Worm (Caenorhabditis elegans): ENCODE data around the gene Y43F8B.25.

Gene Y43F8B.25

DNA sequence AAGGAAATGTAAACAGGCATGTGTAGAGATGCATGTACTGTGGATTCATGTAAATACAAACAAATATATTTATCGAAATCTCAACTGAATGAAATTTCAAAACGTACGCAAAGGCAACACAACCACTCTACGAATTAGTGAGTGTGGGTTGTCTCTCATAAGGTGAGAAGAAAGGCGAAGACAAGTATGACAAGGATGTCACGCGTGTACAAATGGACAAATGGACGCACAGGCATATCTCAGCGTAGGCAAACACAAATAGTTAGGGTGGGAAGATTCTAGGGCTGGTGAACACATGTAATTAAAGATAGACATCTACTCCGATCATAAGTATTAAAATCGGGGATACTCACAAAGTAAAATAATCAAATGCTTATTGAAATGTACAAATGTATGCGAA lies 34.6 kb upstream of the Y43F8B.25 start:
- TF ChIP-seq eyg-1 (tag; optimal IDR thresholded peaks at IDR 0.05): no peak
- TF ChIP-seq rnt-1 (tag; optimal IDR thresholded peaks at IDR 0.05): no peak
- no peak for TF ChIP-seq nhr-232 (tag; optimal IDR thresholded peaks at IDR 0.05)
- no peak for TF ChIP-seq mec-3 (tag; optimal IDR thresholded peaks at IDR 0.05; ENCODE audit: borderline replicate concordance)
- TF ChIP-seq ceh-18 (tag; optimal IDR thresholded peaks at IDR 0.05): no peak
- TF ChIP-seq ceh-14 (tag; optimal IDR thresholded peaks at IDR 0.05): no peak
- TF ChIP-seq ahr-1 (tag; optimal IDR thresholded peaks at IDR 0.05): no peak
- no peak for TF ChIP-seq pat-9 (tag; optimal IDR thresholded peaks at IDR 0.05)
- TF ChIP-seq fax-1 (tag; optimal IDR thresholded peaks at IDR 0.05): no peak
- TF ChIP-seq ceh-45 (GFP tag; IDR thresholded peaks at IDR 0.05): no peak

- no peak for TF ChIP-seq ceh-2 (tag; optimal IDR thresholded peaks at IDR 0.05)
Measured at ce11 chrV:19428936-19429335, 33.8 kb upstream of the Y43F8B.25 start.

DNA sequence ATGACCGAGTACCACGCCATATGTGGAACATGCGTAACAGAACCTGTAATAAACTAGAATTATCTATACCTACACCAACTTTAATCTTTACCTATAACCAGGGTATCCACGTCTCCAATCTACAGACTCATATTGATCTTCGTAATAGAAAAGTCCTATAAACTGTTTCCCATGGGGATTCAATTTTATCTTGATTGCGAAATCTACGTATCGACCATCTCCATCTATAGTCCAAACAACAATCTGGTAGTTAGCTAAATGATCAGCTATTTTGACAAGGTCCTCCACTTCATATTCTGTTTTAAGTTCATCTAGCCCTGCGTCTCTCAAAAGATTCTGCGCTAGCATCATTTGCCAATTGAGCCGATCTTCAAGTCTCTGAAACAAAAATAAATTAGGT lies 33.1 kb upstream of the Y43F8B.25 start:
- TF ChIP-seq rnt-1 (tag; optimal IDR thresholded peaks at IDR 0.05): peak; percentile 80
- no peak for TF ChIP-seq dmd-4 (tag; optimal IDR thresholded peaks at IDR 0.05; ENCODE audit: borderline replicate concordance)

DNA sequence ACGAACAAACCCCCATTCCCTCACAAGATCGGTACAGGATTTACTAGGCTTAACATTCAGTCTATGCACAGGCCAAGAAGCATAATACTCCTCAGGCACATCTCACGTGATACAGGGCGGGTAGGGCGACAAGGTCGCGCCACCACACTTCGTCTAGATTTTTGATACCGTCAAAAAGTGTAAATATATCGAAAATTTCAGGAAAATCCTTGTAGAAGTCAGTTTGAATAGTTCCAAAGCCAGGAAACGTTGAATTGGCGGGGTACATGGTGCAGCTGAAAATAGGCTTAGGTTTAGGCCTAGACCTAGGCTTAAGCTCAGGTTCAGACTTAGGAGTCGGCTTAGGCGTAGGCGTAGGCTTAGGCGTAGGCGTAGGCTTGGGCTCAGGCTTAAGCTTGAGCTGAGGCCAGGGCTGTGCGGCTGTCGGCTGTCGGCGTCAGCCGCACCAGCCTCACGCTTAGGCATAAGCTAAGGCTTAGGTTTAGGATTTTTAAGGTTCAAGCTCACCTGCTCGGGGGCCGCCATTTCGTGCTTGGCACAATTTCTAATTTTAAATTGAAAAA lies 32.3 kb upstream of the Y43F8B.25 start:
- no peak for TF ChIP-seq hlh-13 (GFP tag; optimal IDR thresholded peaks at IDR 0.05)
- TF ChIP-seq unc-3 (GFP tag; conservative IDR thresholded peaks at IDR 0.05): no peak
- no peak for TF ChIP-seq unc-3 (tag; optimal IDR thresholded peaks at IDR 0.05)
- TF ChIP-seq pros-1 (tag; optimal IDR thresholded peaks at IDR 0.05): no peak
- TF ChIP-seq pat-9 (tag; optimal IDR thresholded peaks at IDR 0.05): no peak
- no peak for TF ChIP-seq pax-1 (tag; optimal IDR thresholded peaks at IDR 0.05)
- no peak for TF ChIP-seq K02D7.2 (tag; optimal IDR thresholded peaks at IDR 0.05)
- peak; percentile 7 for TF ChIP-seq hlh-30 (tag; optimal IDR thresholded peaks at IDR 0.05; ENCODE audit: insufficient read depth)
- no peak for TF ChIP-seq ceh-18 (tag; optimal IDR thresholded peaks at IDR 0.05)
- no peak for TF ChIP-seq pqm-1 (tag; optimal IDR thresholded peaks at IDR 0.05)
- peak; percentile 23 for TF ChIP-seq gmeb-2 (tag; optimal IDR thresholded peaks at IDR 0.05)
- TF ChIP-seq nfya-1 (tag; optimal IDR thresholded peaks at IDR 0.05): no peak
- no peak for TF ChIP-seq hlh-6 (tag; optimal IDR thresholded peaks at IDR 0.05)
- peak; percentile 45 for TF ChIP-seq C38D4.7 (GFP tag; optimal IDR thresholded peaks at IDR 0.05)
- no peak for TF ChIP-seq tbx-2 (tag; optimal IDR thresholded peaks at IDR 0.05)
- TF ChIP-seq fkh-6 (tag; optimal IDR thresholded peaks at IDR 0.05): no peak
- peak; percentile 21 for TF ChIP-seq C08G9.2 (tag; optimal IDR thresholded peaks at IDR 0.05)

ce11 chrV:19431036-19431435 lies 31.7 kb upstream of the Y43F8B.25 start, which contains the start of gene srw-85:
Gene srw-85 (minus strand): TSS chrV:19431136.
- TF ChIP-seq rnt-1 (tag; optimal IDR thresholded peaks at IDR 0.05) (no peak), eyg-1 (tag; optimal IDR thresholded peaks at IDR 0.05) (no peak), sox-4 (tag; optimal IDR thresholded peaks at IDR 0.05) (no peak), elt-2 (tag; optimal IDR thresholded peaks at IDR 0.05) (no peak)

- TF ChIP-seq pax-1 (tag; optimal IDR thresholded peaks at IDR 0.05) (no peak), pat-9 (tag; optimal IDR thresholded peaks at IDR 0.05) (no peak), ahr-1 (tag; optimal IDR thresholded peaks at IDR 0.05) (no peak), eyg-1 (tag; optimal IDR thresholded peaks at IDR 0.05) (no peak), ceh-22 (tag; optimal IDR thresholded peaks at IDR 0.05) (no peak), hlh-15 (tag; optimal IDR thresholded peaks at IDR 0.05) (no peak), ceh-48 (tag; optimal IDR thresholded peaks at IDR 0.05) (no peak), ceh-24 (tag; optimal IDR thresholded peaks at IDR 0.05) (no peak), ceh-9 (tag; optimal IDR thresholded peaks at IDR 0.05) (no peak), rnt-1 (tag; optimal IDR thresholded peaks at IDR 0.05) (no peak), gmeb-2 (tag; optimal IDR thresholded peaks at IDR 0.05) (no peak)
Measured at ce11 chrV:19432030-19432429, 30.7 kb upstream of the Y43F8B.25 start.

Measured in whole organism, late embryonic.